Worm (Caenorhabditis elegans) whole organism, midembryonic: ENCODE measurements around the gene rap-1.

Source experiments
- T22C8.4 ChIP-seq: fragments of 200-800 bp; sonication (Bioruptor generic); IDR thresholded peaks from 2 replicates; pipeline ENCODE4 v1.3.6; 2022; ENCODE audit warnings: missing genetic modification characterization, missing compliant biosample characterization
- cog-1 ChIP-seq: sonication (generic microtip); optimal IDR thresholded peaks from 2 replicates; lab custom pipeline; 2016; ENCODE audit warnings: missing genetic modification characterization, missing compliant biosample characterization
- flt-1 ChIP-seq: fragments of 200-800 bp; sonication (Bioruptor generic); IDR thresholded peaks from 2 replicates; pipeline ENCODE4 v1.3.6; 2022; ENCODE audit warnings: missing genetic modification characterization, missing compliant biosample characterization
- klf-2 ChIP-seq: fragments of 200-800 bp; sonication (Bioruptor generic); conservative IDR thresholded peaks from 2 replicates; pipeline ENCODE4 v1.3.6; 2022; ENCODE audit warnings: missing genetic modification reagents, missing genetic modification characterization, missing compliant biosample characterization
- med-1 ChIP-seq: sonication (generic microtip); optimal IDR thresholded peaks from 2 replicates; lab custom pipeline; 2017; ENCODE audit warnings: missing genetic modification characterization, mild to moderate bottlenecking, missing compliant biosample characterization, antibody characterized with exemption, missing genetic modification reagents; ENCODE audit not compliant: insufficient read depth
- ref-1 ChIP-seq: fragments of 200-800 bp; sonication (Bioruptor generic); conservative IDR thresholded peaks from 2 replicates; pipeline ENCODE4 v1.3.6; 2022; ENCODE audit warnings: missing genetic modification reagents, missing genetic modification characterization, missing compliant biosample characterization
- tab-1 ChIP-seq: fragments of 200-800 bp; sonication (Bioruptor generic); IDR thresholded peaks from 2 replicates; pipeline ENCODE4 v1.3.6; 2022; ENCODE audit warnings: missing genetic modification characterization, missing compliant biosample characterization
- ztf-23 ChIP-seq: fragments of 200-800 bp; sonication (Bioruptor generic); IDR thresholded peaks from 2 replicates; pipeline ENCODE4 v1.3.6; 2022; ENCODE audit warnings: missing genetic modification reagents, missing genetic modification characterization, missing compliant biosample characterization
- ztf-29 ChIP-seq: fragments of 200-800 bp; sonication (Bioruptor generic); IDR thresholded peaks from 2 replicates; pipeline ENCODE4 v1.3.6; 2022; ENCODE audit warnings: missing genetic modification reagents, missing genetic modification characterization, missing compliant biosample characterization

rap-1 gene

ce11 chrIV:8947146-8947545 lies 28.5 kb upstream of the rap-1 start:
- TF ChIP-seq ref-1 (GFP tag; lab: Robert Waterston, UW): no peak
- TF ChIP-seq med-1 (GFP tag; lab: Kevin White, UChicago): no peak
- no peak for TF ChIP-seq klf-2
- TF ChIP-seq cog-1 (tag; lab: Kevin White, UChicago): no peak
- TF ChIP-seq flt-1 (GFP tag; lab: Robert Waterston, UW): no peak
- no peak for TF ChIP-seq tab-1 (GFP tag; lab: Robert Waterston, UW)
- TF ChIP-seq ztf-23 (GFP tag; lab: Robert Waterston, UW): no peak
- TF ChIP-seq ztf-29: no peak
- no peak for TF ChIP-seq T22C8.4 (GFP tag; lab: Robert Waterston, UW)

- TF ChIP-seq ref-1 (GFP tag; lab: Robert Waterston, UW): no peak
- TF ChIP-seq T22C8.4 (GFP tag; lab: Robert Waterston, UW): no peak
- TF ChIP-seq med-1 (GFP tag; lab: Kevin White, UChicago): no peak
- no peak for TF ChIP-seq cog-1 (tag; lab: Kevin White, UChicago)
- no peak for TF ChIP-seq ztf-23 (GFP tag; lab: Robert Waterston, UW)
- TF ChIP-seq klf-2: no peak
- no peak for TF ChIP-seq ztf-29
- TF ChIP-seq tab-1 (GFP tag; lab: Robert Waterston, UW): no peak
These were observed 24.7 kb upstream of the rap-1 start for ce11 chrIV:8943430-8943829.

- TF ChIP-seq ztf-23 (GFP tag; lab: Robert Waterston, UW): no peak
These were observed 14.9 kb upstream of the rap-1 start, which contains the start of gene D1046.4 for ce11 chrIV:8933575-8933974. TSS of gene D1046.4 (plus strand) at chrIV:8933875.

- TF ChIP-seq med-1 (GFP tag; lab: Kevin White, UChicago): no peak
- TF ChIP-seq cog-1 (tag; lab: Kevin White, UChicago): no peak
These were observed 11.3 kb upstream of the rap-1 start, which contains the start of the genes D1046.18 and slc-25A26 for ce11 chrIV:8929942-8930492. TSS of gene D1046.18 (plus strand) at chrIV:8930242. TSS of gene slc-25A26 (plus strand) at chrIV:8930442.

- TF ChIP-seq T22C8.4 (GFP tag; lab: Robert Waterston, UW): peak; percentile 97
- TF ChIP-seq klf-2: peak; percentile 96
- peak; percentile 96 for TF ChIP-seq ztf-29
- TF ChIP-seq tab-1 (GFP tag; lab: Robert Waterston, UW): peak; percentile 98
- peak; percentile 96 for TF ChIP-seq ztf-23 (GFP tag; lab: Robert Waterston, UW)
- peak; percentile 98 for TF ChIP-seq flt-1 (GFP tag; lab: Robert Waterston, UW)
- TF ChIP-seq med-1 (GFP tag; lab: Kevin White, UChicago): peak; percentile 82
- peak; percentile 91 for TF ChIP-seq ref-1 (GFP tag; lab: Robert Waterston, UW)
- peak; percentile 83 for TF ChIP-seq cog-1 (tag; lab: Kevin White, UChicago)
These were observed 8.4 kb upstream of the rap-1 start for ce11 chrIV:8927093-8927492.

ce11 chrIV:8926511-8926910 lies 7.8 kb upstream of the rap-1 start:
- TF ChIP-seq flt-1 (GFP tag; lab: Robert Waterston, UW): no peak
- no peak for TF ChIP-seq tab-1 (GFP tag; lab: Robert Waterston, UW)
- no peak for TF ChIP-seq T22C8.4 (GFP tag; lab: Robert Waterston, UW)
- no peak for TF ChIP-seq ztf-29
- TF ChIP-seq cog-1 (tag; lab: Kevin White, UChicago): no peak
- no peak for TF ChIP-seq med-1 (GFP tag; lab: Kevin White, UChicago)
- TF ChIP-seq klf-2: no peak
- TF ChIP-seq ref-1 (GFP tag; lab: Robert Waterston, UW): no peak
- TF ChIP-seq ztf-23 (GFP tag; lab: Robert Waterston, UW): no peak

ce11 chrIV:8925990-8926389 lies 7.3 kb upstream of the rap-1 start, which contains the start of the genes D1046.2 and cfim-2:
TSS of gene D1046.2 (minus strand) at chrIV:8926067.
TSS of gene cfim-2 (plus strand) at chrIV:8926324.
- no peak for TF ChIP-seq tab-1 (GFP tag; lab: Robert Waterston, UW)
- no peak for TF ChIP-seq med-1 (GFP tag; lab: Kevin White, UChicago)
- TF ChIP-seq ref-1 (GFP tag; lab: Robert Waterston, UW): no peak
- TF ChIP-seq klf-2: no peak
- TF ChIP-seq ztf-29: no peak
- TF ChIP-seq T22C8.4 (GFP tag; lab: Robert Waterston, UW): no peak
- TF ChIP-seq flt-1 (GFP tag; lab: Robert Waterston, UW): no peak
- no peak for TF ChIP-seq ztf-23 (GFP tag; lab: Robert Waterston, UW)
- TF ChIP-seq cog-1 (tag; lab: Kevin White, UChicago): no peak

- TF ChIP-seq klf-2 (no peak), cog-1 (tag; lab: Kevin White, UChicago) (no peak), med-1 (GFP tag; lab: Kevin White, UChicago) (no peak), ref-1 (GFP tag; lab: Robert Waterston, UW) (no peak), flt-1 (GFP tag; lab: Robert Waterston, UW) (no peak), ztf-23 (GFP tag; lab: Robert Waterston, UW) (no peak), ztf-29 (no peak), T22C8.4 (GFP tag; lab: Robert Waterston, UW) (no peak), tab-1 (GFP tag; lab: Robert Waterston, UW) (no peak)
These were observed 5.4 kb upstream of the rap-1 start for ce11 chrIV:8924126-8924525.

ce11 chrIV:8923381-8923780 lies 4.7 kb upstream of the rap-1 start:
- TF ChIP-seq ref-1 (GFP tag; lab: Robert Waterston, UW): no peak
- no peak for TF ChIP-seq klf-2
- TF ChIP-seq med-1 (GFP tag; lab: Kevin White, UChicago): no peak

ce11 chrIV:8921956-8922355 lies 3.3 kb upstream of the rap-1 start, which contains the start of gene D1046.16:
TSS of gene D1046.16 (plus strand) at chrIV:8922150.
- TF ChIP-seq tab-1 (GFP tag; lab: Robert Waterston, UW): no peak
- TF ChIP-seq T22C8.4 (GFP tag; lab: Robert Waterston, UW): peak; percentile 82
- no peak for TF ChIP-seq ztf-23 (GFP tag; lab: Robert Waterston, UW)
- TF ChIP-seq cog-1 (tag; lab: Kevin White, UChicago): no peak
